Fruit fly (Drosophila melanogaster) S2 (cell line): ENCODE data around the gene Mur11Da.

Source experiments
- CG8478 ChIP-seq: fragments of >200 bp; optimal IDR thresholded peaks from 2 replicates; lab custom pipeline; 2018
- CTCF ChIP-seq, 2 experiments: fragments of >200 bp; optimal IDR thresholded peaks; 2 replicates each; lab custom pipeline; 2018

dm6 chrX:12939951-12940350 lies 27.7 kb upstream of the Mur11Da start:
- TF ChIP-seq CG8478 (lab: Kevin White, UChicago): no peak
- no peak for TF ChIP-seq CTCF (optimal IDR thresholded peaks at IDR 0.05; lab: Kevin White, UChicago)
